Worm (Caenorhabditis elegans): ENCODE results near the gene M03D4.4.

DNA sequence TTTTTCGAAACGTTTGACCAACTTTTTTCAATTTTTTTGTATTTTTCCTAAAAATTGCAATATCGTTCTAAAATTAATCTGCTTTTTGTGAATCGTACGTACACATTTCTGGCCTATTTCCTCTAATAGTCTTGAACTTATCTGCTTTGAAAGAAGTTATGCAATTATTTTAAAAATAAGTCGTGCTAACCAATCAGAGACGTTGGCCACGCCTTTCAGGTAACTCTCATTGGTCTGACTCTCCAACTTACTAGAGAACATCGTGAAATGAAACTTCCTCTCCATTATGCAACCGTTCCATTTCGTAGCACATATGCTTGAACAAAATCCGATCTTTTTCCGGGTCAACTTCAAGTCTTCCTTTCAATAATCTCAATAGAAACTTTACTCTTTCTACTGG is 32.5 kb upstream of the M03D4.4 start:
- TF ChIP-seq lin-13 (tag; optimal IDR thresholded peaks at IDR 0.05) (no peak), nhr-237 (tag; optimal IDR thresholded peaks at IDR 0.05) (no peak), blmp-1 (tag; optimal IDR thresholded peaks at IDR 0.05) (no peak), unc-62 (GFP tag; optimal IDR thresholded peaks at IDR 0.05) (no peak), unc-120 (tag; optimal IDR thresholded peaks at IDR 0.05; ENCODE audit: poor library complexity, severe bottlenecking) (no peak), elt-3 (tag; optimal IDR thresholded peaks at IDR 0.05) (no peak), pha-4 (tag; optimal IDR thresholded peaks at IDR 0.05) (no peak), ztf-11 (tag; optimal IDR thresholded peaks at IDR 0.05) (no peak), bed-3 (GFP tag; optimal IDR thresholded peaks at IDR 0.05) (no peak), ham-2 (GFP tag; optimal IDR thresholded peaks at IDR 0.05) (no peak)
